Worm (Caenorhabditis elegans) whole organism, L4 larva: ENCODE measurements around the gene Y97E10C.1.

Experiments
- F26F4.8 ChIP-seq: fragments of 200-800 bp; sonication (Bioruptor generic); conservative IDR thresholded peaks from 2 replicates; pipeline ENCODE4 v1.3.6; 2022; ENCODE audit warnings: missing genetic modification characterization, missing compliant biosample characterization
- R02D3.7 ChIP-seq: fragments of 150-350 bp; sonication (generic microtip); optimal IDR thresholded peaks from 3 replicates; lab custom pipeline; 2014; ENCODE audit warnings: missing biosample characterization, missing genetic modification characterization
- T20F7.1 ChIP-seq: fragments of 200-800 bp; sonication (Bioruptor generic); optimal IDR thresholded peaks from 2 replicates; lab custom pipeline; 2018; ENCODE audit warnings: mild to moderate bottlenecking, missing genetic modification characterization, missing compliant biosample characterization
- Y48G9A.11 ChIP-seq: fragments of 200-800 bp; sonication (Bioruptor generic); IDR thresholded peaks from 2 replicates; pipeline ENCODE4 v1.3.6; 2022; ENCODE audit warnings: missing genetic modification reagents, missing genetic modification characterization, missing compliant biosample characterization
- Y75B8A.6 ChIP-seq: fragments of 200-800 bp; sonication (Bioruptor generic); IDR thresholded peaks from 2 replicates; pipeline ENCODE4 v1.3.6; 2022; ENCODE audit warnings: missing genetic modification reagents, missing genetic modification characterization, missing compliant biosample characterization
- aly-2 ChIP-seq: sonication (generic microtip); optimal IDR thresholded peaks from 2 replicates; lab custom pipeline; 2018; ENCODE audit warnings: missing biosample characterization, missing genetic modification characterization
- ama-1 ChIP-seq: fragments of 150-350 bp; optimal IDR thresholded peaks from 2 replicates; lab custom pipeline; 2014; ENCODE audit warnings: inconsistent platforms, mixed read lengths
- ceh-20 ChIP-seq: fragments of 200-800 bp; sonication (Bioruptor generic); IDR thresholded peaks from 2 replicates; pipeline ENCODE4 v1.3.6; 2022; ENCODE audit warnings: missing genetic modification reagents, missing genetic modification characterization, missing compliant biosample characterization
- ceh-62 ChIP-seq: sonication (generic microtip); optimal IDR thresholded peaks from 2 replicates; lab custom pipeline; 2017; ENCODE audit warnings: missing biosample characterization, missing genetic modification characterization
- ceh-82 ChIP-seq: sonication (generic microtip); optimal IDR thresholded peaks from 2 replicates; lab custom pipeline; 2017; ENCODE audit warnings: missing biosample characterization, missing genetic modification characterization
- cey-2 ChIP-seq: sonication (generic microtip); optimal IDR thresholded peaks from 3 replicates; lab custom pipeline; 2017; ENCODE audit warnings: missing genetic modification characterization, mild to moderate bottlenecking, missing compliant biosample characterization, antibody characterized with exemption, borderline replicate concordance; ENCODE audit not compliant: insufficient read depth
- daf-16 ChIP-seq, 3 experiments: sonication (generic microtip); optimal IDR thresholded peaks; 2 replicates each; lab custom pipeline; 2016 to 2017; ENCODE audit warnings: missing genetic modification characterization in 3 of 3, missing genetic modification reagents in 3 of 3, mild to moderate bottlenecking in 2 of 3, missing compliant biosample characterization in 2 of 3, missing biosample characterization in 1 of 3, moderate library complexity in 1 of 3
- daf-8 ChIP-seq: fragments of 200-800 bp; sonication (Bioruptor generic); IDR thresholded peaks from 2 replicates; pipeline ENCODE4 v1.3.6; 2022; ENCODE audit warnings: missing genetic modification characterization, missing compliant biosample characterization
- dmd-6 ChIP-seq: fragments of 200-800 bp; sonication (Bioruptor generic); IDR thresholded peaks from 2 replicates; pipeline ENCODE4 v1.3.6; 2022; ENCODE audit warnings: missing genetic modification reagents, missing genetic modification characterization, missing compliant biosample characterization
- dmd-8 ChIP-seq: fragments of 200-800 bp; sonication (Bioruptor generic); IDR thresholded peaks from 2 replicates; pipeline ENCODE4 v1.3.6; 2022; ENCODE audit warnings: missing genetic modification characterization, missing compliant biosample characterization
- dmd-9 ChIP-seq: fragments of 200-800 bp; sonication (Bioruptor generic); IDR thresholded peaks from 2 replicates; pipeline ENCODE4 v1.3.6; 2022; ENCODE audit warnings: missing genetic modification reagents, missing genetic modification characterization, missing compliant biosample characterization
- fkh-10 ChIP-seq: fragments of 150-350 bp; optimal IDR thresholded peaks from 2 replicates; lab custom pipeline; 2014; ENCODE audit warnings: missing biosample characterization, missing genetic modification reagents, missing genetic modification characterization
- fos-1 ChIP-seq: fragments of 150-350 bp; optimal IDR thresholded peaks from 2 replicates; lab custom pipeline; 2014; ENCODE audit warnings: missing biosample characterization, missing genetic modification characterization
- gei-8 ChIP-seq: fragments of 200-800 bp; sonication (Bioruptor generic); optimal IDR thresholded peaks from 2 replicates; lab custom pipeline; 2018; ENCODE audit warnings: mild to moderate bottlenecking, missing genetic modification characterization, missing compliant biosample characterization
- hlh-11 ChIP-seq: fragments of 200-800 bp; sonication (Bioruptor generic); optimal IDR thresholded peaks from 2 replicates; lab custom pipeline; 2018; ENCODE audit warnings: mild to moderate bottlenecking, missing genetic modification characterization, missing compliant biosample characterization
- hlh-30 ChIP-seq: sonication (generic microtip); optimal IDR thresholded peaks from 2 replicates; lab custom pipeline; 2017; ENCODE audit warnings: antibody characterized with exemption, mild to moderate bottlenecking, missing genetic modification characterization, missing compliant biosample characterization; ENCODE audit not compliant: insufficient read depth
- hmg-1.1 ChIP-seq: fragments of 200-800 bp; sonication (Bioruptor generic); IDR thresholded peaks from 2 replicates; pipeline ENCODE4 v1.3.6; 2022; ENCODE audit warnings: missing genetic modification reagents, missing genetic modification characterization, missing compliant biosample characterization
- jun-1 ChIP-seq: fragments of 150-350 bp; optimal IDR thresholded peaks from 2 replicates; lab custom pipeline; 2014; ENCODE audit warnings: missing biosample characterization, missing genetic modification reagents, missing genetic modification characterization
- lin-39 ChIP-seq: fragments of 150-350 bp; optimal IDR thresholded peaks from 2 replicates; lab custom pipeline; 2014; ENCODE audit warnings: missing biosample characterization, missing genetic modification reagents, missing genetic modification characterization
- mdl-1 ChIP-seq, 2 experiments: fragments of 150-350 bp in 1 of 2; sonication (generic microtip) in 1 of 2; optimal IDR thresholded peaks; 2 replicates each; lab custom pipeline; 2014 to 2017; ENCODE audit warnings: missing biosample characterization in 2 of 2, missing genetic modification characterization in 2 of 2
- mep-1 ChIP-seq: fragments of 150-350 bp; sonication (generic microtip); optimal IDR thresholded peaks from 3 replicates; lab custom pipeline; 2014; ENCODE audit warnings: missing biosample characterization, missing genetic modification characterization
- nhr-25 ChIP-seq: sonication (generic microtip); optimal IDR thresholded peaks from 2 replicates; lab custom pipeline; 2017; ENCODE audit warnings: missing genetic modification characterization, mild to moderate bottlenecking, missing compliant biosample characterization, antibody characterized with exemption, moderate library complexity, borderline replicate concordance; ENCODE audit not compliant: insufficient read depth
- nhr-28 ChIP-seq: fragments of 150-350 bp; optimal IDR thresholded peaks from 2 replicates; lab custom pipeline; 2014; ENCODE audit warnings: missing biosample characterization, missing genetic modification characterization
- nhr-42 ChIP-seq: fragments of 200-800 bp; sonication (Bioruptor generic); IDR thresholded peaks from 2 replicates; pipeline ENCODE4 v1.3.6; 2022; ENCODE audit warnings: missing genetic modification characterization, missing compliant biosample characterization
- nhr-77 ChIP-seq: fragments of 150-350 bp; optimal IDR thresholded peaks from 2 replicates; lab custom pipeline; 2014; ENCODE audit warnings: missing biosample characterization, missing genetic modification characterization
- pha-4 ChIP-seq, 2 experiments: fragments of 150-350 bp in 1 of 2; fragments of 200-800 bp in 1 of 2; sonication (Bioruptor generic) in 1 of 2; IDR thresholded peaks in 1 of 2; optimal IDR thresholded peaks in 1 of 2; 2 replicates each; pipeline versions ENCODE4 v1.3.6 to Lab custom; 2014 to 2022; ENCODE audit warnings: missing genetic modification characterization in 2 of 2, missing genetic modification reagents in 2 of 2, missing biosample characterization in 1 of 2, missing compliant biosample characterization in 1 of 2
- php-3 ChIP-seq: fragments of 200-800 bp; sonication (Bioruptor generic); IDR thresholded peaks from 2 replicates; pipeline ENCODE4 v1.3.6; 2022; ENCODE audit warnings: missing genetic modification reagents, missing genetic modification characterization, missing compliant biosample characterization
- pqm-1 ChIP-seq: sonication (generic microtip); optimal IDR thresholded peaks from 2 replicates; lab custom pipeline; 2017; ENCODE audit warnings: missing biosample characterization, missing genetic modification characterization
- rbr-2 ChIP-seq: sonication (generic microtip); optimal IDR thresholded peaks from 2 replicates; lab custom pipeline; 2016; ENCODE audit warnings: missing genotype, missing genetic modification characterization, missing compliant biosample characterization
- snpc-1.2 ChIP-seq: fragments of 200-800 bp; sonication (Bioruptor generic); IDR thresholded peaks from 2 replicates; pipeline ENCODE4 v1.3.6; 2022; ENCODE audit warnings: missing genetic modification reagents, missing genetic modification characterization, missing compliant biosample characterization
- snpc-4 ChIP-seq: fragments of 150-350 bp; optimal IDR thresholded peaks from 2 replicates; lab custom pipeline; 2014; ENCODE audit warnings: missing biosample characterization, missing genetic modification characterization
- tra-1 ChIP-seq: fragments of 200-800 bp; sonication (Bioruptor generic); IDR thresholded peaks from 2 replicates; pipeline ENCODE4 v1.3.6; 2022; ENCODE audit warnings: missing genetic modification reagents, missing genetic modification characterization, missing compliant biosample characterization
- unc-130 ChIP-seq: sonication (generic microtip); optimal IDR thresholded peaks from 2 replicates; lab custom pipeline; 2016; ENCODE audit warnings: missing genetic modification reagents, missing genetic modification characterization, missing compliant biosample characterization
- zfp-3 ChIP-seq: fragments of 200-800 bp; sonication (Bioruptor generic); conservative IDR thresholded peaks from 2 replicates; pipeline ENCODE4 v1.3.6; 2022; ENCODE audit warnings: missing genetic modification reagents, missing genetic modification characterization, missing compliant biosample characterization
- ztf-11 ChIP-seq: fragments of 150-350 bp; optimal IDR thresholded peaks from 2 replicates; lab custom pipeline; 2014; ENCODE audit warnings: missing biosample characterization, missing genetic modification characterization

The Y97E10C.1 gene

ce11 chrV:7747987-7748607 is 19.4 kb downstream of the Y97E10C.1 start (continued):
- TF ChIP-seq pha-4 (GFP tag; IDR thresholded peaks at IDR 0.05; lab: Robert Waterston, UW) (no peak), pha-4 (tag; optimal IDR thresholded peaks at IDR 0.05; lab: Kevin White, UChicago) (no peak), daf-8 (GFP tag; lab: Robert Waterston, UW) (no peak), dmd-9 (no peak), tra-1 (GFP tag; lab: Robert Waterston, UW) (peak; percentile 87; the same call in 1 of the 2 replicates), hlh-11 (tag; lab: Kevin White, UChicago) (peak; percentile 17), zfp-3 (GFP tag; lab: Robert Waterston, UW) (no peak), unc-130 (GFP tag; lab: Kevin White, UChicago) (no peak), fos-1 (tag; lab: Kevin White, UChicago) (no peak), fkh-10 (GFP tag; lab: Kevin White, UChicago) (no peak)

- TF ChIP-seq daf-16 (GFP tag; optimal IDR thresholded peaks at IDR 0.05; lab: Kevin White, UChicago): peak in 1 of 2 experiments; percentile 15
- TF ChIP-seq daf-16 (tag; optimal IDR thresholded peaks at IDR 0.05; lab: Kevin White, UChicago): no peak
- peak; percentile 23 for TF ChIP-seq hlh-11 (tag; lab: Kevin White, UChicago)
- no peak for TF ChIP-seq gei-8 (GFP tag; lab: Kevin White, UChicago)
- peak; percentile 56 for TF ChIP-seq dmd-6 (GFP tag; lab: Robert Waterston, UW)
- no peak for TF ChIP-seq Y75B8A.6 (GFP tag; lab: Robert Waterston, UW)
- TF ChIP-seq tra-1 (GFP tag; lab: Robert Waterston, UW): peak; percentile 46; the same call in 1 of the 2 replicates
- TF ChIP-seq T20F7.1: no peak
These were observed 21.0 kb downstream of the Y97E10C.1 start for ce11 chrV:7749708-7750107.

ce11 chrV:7754557-7754956 is 25.9 kb downstream of the Y97E10C.1 start, which contains the start of gene T05B11.4:
Gene T05B11.4, minus strand, starts transcription at chrV:7754657.
- TF ChIP-seq ama-1: no peak
- TF ChIP-seq unc-130 (GFP tag; lab: Kevin White, UChicago): no peak
- no peak for TF ChIP-seq Y75B8A.6 (GFP tag; lab: Robert Waterston, UW)
- TF ChIP-seq F26F4.8 (GFP tag; lab: Robert Waterston, UW): no peak
- TF ChIP-seq ceh-20 (GFP tag; lab: Robert Waterston, UW): no peak
- no peak for TF ChIP-seq mdl-1 (tag; optimal IDR thresholded peaks at IDR 0.05; lab: Kevin White, UChicago)
- TF ChIP-seq nhr-25 (tag; lab: Kevin White, UChicago): no peak
- TF ChIP-seq lin-39 (tag; lab: Kevin White, UChicago): no peak
- no peak for TF ChIP-seq snpc-1.2
- TF ChIP-seq cey-2 (tag; lab: Kevin White, UChicago): no peak
- TF ChIP-seq php-3 (GFP tag; lab: Robert Waterston, UW): no peak
- TF ChIP-seq aly-2 (tag; lab: Kevin White, UChicago): no peak
- no peak for TF ChIP-seq nhr-77 (tag; lab: Kevin White, UChicago)
- TF ChIP-seq dmd-9: no peak
- no peak for TF ChIP-seq Y48G9A.11 (GFP tag; lab: Robert Waterston, UW)

ce11 chrV:7755991-7756390 is 27.3 kb downstream of the Y97E10C.1 start:
- TF ChIP-seq gei-8 (GFP tag; lab: Kevin White, UChicago): no peak
- TF ChIP-seq pqm-1 (tag; lab: Kevin White, UChicago): peak; percentile 38
- no peak for TF ChIP-seq daf-16 (GFP tag; optimal IDR thresholded peaks at IDR 0.05; lab: Kevin White, UChicago)
- TF ChIP-seq daf-16 (tag; optimal IDR thresholded peaks at IDR 0.05; lab: Kevin White, UChicago): peak; percentile 56

DNA sequence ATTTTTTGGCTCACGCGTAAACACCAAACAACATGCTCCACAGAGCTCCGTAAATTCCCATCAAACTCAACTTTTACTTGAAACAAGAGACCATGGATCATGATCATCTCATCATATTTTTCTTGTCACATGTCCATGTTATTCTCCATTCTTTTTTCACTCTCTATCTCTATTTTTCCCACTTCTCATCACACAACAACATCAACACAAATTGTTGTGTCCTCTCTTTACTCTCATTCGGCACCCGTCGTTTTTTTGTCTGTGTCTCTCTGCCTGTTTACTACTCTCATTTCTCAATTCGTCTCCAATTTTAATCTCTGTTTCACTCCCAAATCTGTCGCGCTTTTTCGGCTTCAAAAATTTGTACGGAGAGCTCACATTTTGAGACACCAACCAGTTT is 30.6 kb downstream of the Y97E10C.1 start:
- TF ChIP-seq aly-2 (tag; lab: Kevin White, UChicago) (no peak), snpc-4 (tag; lab: Kevin White, UChicago) (no peak), R02D3.7 (tag; lab: Kevin White, UChicago) (no peak), ceh-82 (tag; lab: Kevin White, UChicago) (no peak), jun-1 (tag; lab: Kevin White, UChicago) (no peak), hlh-30 (tag; lab: Kevin White, UChicago) (peak; percentile 82), nhr-42 (GFP tag; lab: Robert Waterston, UW) (no peak), ceh-20 (GFP tag; lab: Robert Waterston, UW) (peak; percentile 57; the same call in 1 of the 2 replicates), daf-16 (GFP tag; optimal IDR thresholded peaks at IDR 0.05; lab: Kevin White, UChicago) (peak in 1 of 2 experiments; percentile 92), daf-16 (tag; optimal IDR thresholded peaks at IDR 0.05; lab: Kevin White, UChicago) (peak; percentile 87), hmg-1.1 (GFP tag; lab: Robert Waterston, UW) (0 out of 2 replicates have a peak, but pooled peaks have one; percentile 37), dmd-8 (GFP tag; lab: Robert Waterston, UW) (no peak), mdl-1 (tag; optimal IDR thresholded peaks at IDR 0.05; lab: Kevin White, UChicago) (peak in 1 of 2 experiments; percentile 86), ztf-11 (no peak), mep-1 (tag; lab: Kevin White, UChicago) (peak; percentile 63), ceh-62 (tag; lab: Kevin White, UChicago) (no peak), rbr-2 (tag; lab: Kevin White, UChicago) (peak; percentile 52), nhr-28 (tag; lab: Kevin White, UChicago) (peak; percentile 76)
